Fruit fly (Drosophila melanogaster) S2 (cell line): ENCODE results near the gene CG13972.

Experiments used
- CG8478 ChIP-seq: fragments of >200 bp; optimal IDR thresholded peaks from 2 replicates; lab custom pipeline; 2018
- CTCF ChIP-seq, 2 experiments: fragments of >200 bp; optimal IDR thresholded peaks; 2 replicates each; lab custom pipeline; 2018

- TF ChIP-seq CTCF (optimal IDR thresholded peaks at IDR 0.05; lab: Kevin White, UChicago) (no peak), CG8478 (lab: Kevin White, UChicago) (no peak)
Measured at dm6 chr3R:27487627-27488026, 29.4 kb downstream of the CG13972 start, which contains the start of gene Gr98a.
